Fruit fly (Drosophila melanogaster): Measurements from ENCODE around the gene Nek2.

Gene Nek2

DNA sequence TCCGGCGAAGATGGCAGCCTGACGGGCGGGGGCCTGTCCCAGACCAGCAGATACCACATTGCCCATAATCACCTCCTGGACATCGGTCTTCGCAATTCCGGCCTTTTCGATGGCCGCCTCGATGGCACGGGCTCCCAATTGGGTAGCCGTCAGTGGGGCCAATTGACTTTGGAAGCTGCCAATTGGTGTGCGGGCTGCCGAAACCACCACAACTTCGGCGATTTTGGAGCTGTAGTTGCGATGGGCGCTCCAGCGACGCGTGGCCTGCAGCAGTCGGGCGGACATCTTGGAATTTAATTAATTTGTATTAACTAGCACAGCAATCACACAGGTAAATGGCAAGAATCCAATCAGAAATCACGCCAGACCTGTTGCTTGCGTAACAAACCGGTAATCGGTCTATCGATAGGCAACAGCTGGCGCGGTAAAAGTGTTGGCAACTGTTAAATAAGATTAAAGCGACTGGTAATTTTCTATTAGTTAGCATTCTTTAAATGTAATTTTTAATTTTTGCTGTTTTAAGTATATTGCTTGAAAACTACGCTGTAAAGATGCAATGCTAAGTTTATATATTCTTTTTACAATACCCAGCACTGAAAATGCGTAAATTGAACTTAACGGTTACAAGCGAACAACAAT, 2.9 kb downstream of the Nek2 start, which contains the start of gene Acat1 (continued):
- no peak for TF ChIP-seq Usf (GFP tag; optimal IDR thresholded peaks at IDR 0.05)
- peak; percentile 26; the same call in 1 of the 2 replicates for TF ChIP-seq H2.0 (GFP tag; IDR thresholded peaks at IDR 0.05)
- peak; percentile 64 for TF ChIP-seq phol (tag; optimal IDR thresholded peaks at IDR 0.05)
- TF ChIP-seq az2 (GFP tag; optimal IDR thresholded peaks at IDR 0.05): peak; percentile 49
- TF ChIP-seq CG7745 (tag; optimal IDR thresholded peaks at IDR 0.05): no peak
- TF ChIP-seq crp (GFP tag; optimal IDR thresholded peaks at IDR 0.05): peak; percentile 11 to 83
- peak; percentile 56 for TF ChIP-seq ind (GFP tag; optimal IDR thresholded peaks at IDR 0.05)
- TF ChIP-seq Ssrp (tag; optimal IDR thresholded peaks at IDR 0.05): peak; percentile 18
- TF ChIP-seq amos (GFP tag; IDR thresholded peaks at IDR 0.05; ENCODE audit: partially characterized antibody): peak; percentile 46; the same call in 1 of the 2 replicates
- TF ChIP-seq ham (GFP tag; IDR thresholded peaks at IDR 0.05): no peak
- TF ChIP-seq dmrt99B (tag; optimal IDR thresholded peaks at IDR 0.05): no peak
- 0 out of 3 replicates have a peak, but pooled peaks have one; percentile 42 for TF ChIP-seq HLH4C (GFP tag; IDR thresholded peaks at IDR 0.05; ENCODE audit: partially characterized antibody)
- no peak for TF ChIP-seq salm (tag; optimal IDR thresholded peaks at IDR 0.05)
- peak; percentile 57 for TF ChIP-seq BEAF-32 (GFP tag; optimal IDR thresholded peaks at IDR 0.05)
- no peak for TF ChIP-seq aop (GFP tag; IDR thresholded peaks at IDR 0.05)
- TF ChIP-seq gfzf (GFP tag; optimal IDR thresholded peaks at IDR 0.05): no peak
- no peak; the same call in 2 of the 3 replicates for TF ChIP-seq CG14050 (GFP tag; IDR thresholded peaks at IDR 0.05)
- TF ChIP-seq dimm (GFP tag; IDR thresholded peaks at IDR 0.05): no peak
- no peak for TF ChIP-seq GATAe (GFP tag; conservative IDR thresholded peaks at IDR 0.05)
- no peak for TF ChIP-seq CG3838 (GFP tag; optimal IDR thresholded peaks at IDR 0.05)
- TF ChIP-seq Antp (GFP tag; optimal IDR thresholded peaks at IDR 0.05): peak; percentile 5
- TF ChIP-seq CG9727 (GFP tag; optimal IDR thresholded peaks at IDR 0.05): peak; percentile 59
- no peak for TF ChIP-seq CG15479 (GFP tag; optimal IDR thresholded peaks at IDR 0.05)
- no peak for TF ChIP-seq CG1792 (GFP tag; optimal IDR thresholded peaks at IDR 0.05)
- no peak for TF ChIP-seq CG12219 (GFP tag; optimal IDR thresholded peaks at IDR 0.05)
- TF ChIP-seq Blimp-1 (GFP tag; optimal IDR thresholded peaks at IDR 0.05): peak; percentile 64
- TF ChIP-seq TFAM (GFP tag; optimal IDR thresholded peaks at IDR 0.05): no peak
- TF ChIP-seq Xbp1 (GFP tag; optimal IDR thresholded peaks at IDR 0.05): peak; percentile 56
- TF ChIP-seq jing (GFP tag; optimal IDR thresholded peaks at IDR 0.05): no peak
- no peak for TF ChIP-seq gro (GFP tag; optimal IDR thresholded peaks at IDR 0.05)
- no peak for TF ChIP-seq psq (GFP tag; optimal IDR thresholded peaks at IDR 0.05)
- TF ChIP-seq knrl (GFP tag; IDR thresholded peaks at IDR 0.05; ENCODE audit: partially characterized antibody): peak; percentile 35; the same call in 1 of the 3 replicates
- no peak for TF ChIP-seq CG3281 (GFP tag; optimal IDR thresholded peaks at IDR 0.05)
- peak; percentile 41; the same call in 1 of the 2 replicates for TF ChIP-seq CG11247 (GFP tag; IDR thresholded peaks at IDR 0.05)
- no peak for TF ChIP-seq CG11093 (GFP tag; IDR thresholded peaks at IDR 0.05)
- TF ChIP-seq CG8089 (GFP tag; optimal IDR thresholded peaks at IDR 0.05): no peak
- peak; percentile 0 for TF ChIP-seq CG34376 (GFP tag; optimal IDR thresholded peaks at IDR 0.05)
- no peak for TF ChIP-seq lov (optimal IDR thresholded peaks at IDR 0.05)
- TF ChIP-seq lov (GFP tag; IDR thresholded peaks at IDR 0.05): no peak
- peak; percentile 35 for TF ChIP-seq bab2 (GFP tag; optimal IDR thresholded peaks at IDR 0.05)
- TF ChIP-seq da (GFP tag; optimal IDR thresholded peaks at IDR 0.05): no peak
- peak; percentile 41 for TF ChIP-seq CG8924 (tag; optimal IDR thresholded peaks at IDR 0.05)
- 0 out of 2 replicates have a peak, but pooled peaks have one; percentile 42 for TF ChIP-seq ranshi (GFP tag; IDR thresholded peaks at IDR 0.05)
- TF ChIP-seq danr (GFP tag; IDR thresholded peaks at IDR 0.05): no peak
- no peak for TF ChIP-seq Hr39 (optimal IDR thresholded peaks at IDR 0.05)
- peak; percentile 56 for TF ChIP-seq CG18262 (tag; optimal IDR thresholded peaks at IDR 0.05)
- TF ChIP-seq dysf (GFP tag; IDR thresholded peaks at IDR 0.05): 0 out of 3 replicates have a peak, but pooled peaks have one; percentile 20
- no peak for TF ChIP-seq CG2129 (GFP tag; IDR thresholded peaks at IDR 0.05; ENCODE audit: partially characterized antibody)
- TF ChIP-seq CG10267 (tag; optimal IDR thresholded peaks at IDR 0.05): peak; percentile 90
- TF ChIP-seq Sox102F (GFP tag; optimal IDR thresholded peaks at IDR 0.05): peak; percentile 69

Measured in whole organism, embryonic.